Fruit fly (Drosophila melanogaster): ENCODE data around the gene CG4502.
A peak's percentile ranks its signal among the peaks of the same experiment; 100 is the strongest.

Gene CG4502

dm6 chr2L:7217059-7217458, 13.0 kb upstream of the CG4502 start:
- no peak for TF ChIP-seq CTCF (optimal IDR thresholded peaks at IDR 0.05)
- no peak for TF ChIP-seq CG8478 (optimal IDR thresholded peaks at IDR 0.05)

dm6 chr2L:7216272-7216671, 12.2 kb upstream of the CG4502 start:
- TF ChIP-seq CG8478 (optimal IDR thresholded peaks at IDR 0.05) = no peak
- TF ChIP-seq CTCF (optimal IDR thresholded peaks at IDR 0.05) = no peak

dm6 chr2L:7215657-7216056, 11.6 kb upstream of the CG4502 start:
- no peak for TF ChIP-seq CG8478 (optimal IDR thresholded peaks at IDR 0.05)
- TF ChIP-seq CTCF (optimal IDR thresholded peaks at IDR 0.05) = no peak

- no peak for TF ChIP-seq CG8478 (optimal IDR thresholded peaks at IDR 0.05)
- no peak for TF ChIP-seq CTCF (optimal IDR thresholded peaks at IDR 0.05)
Measured at dm6 chr2L:7214885-7215284, 10.8 kb upstream of the CG4502 start.

- TF ChIP-seq CG8478 (optimal IDR thresholded peaks at IDR 0.05) = no peak
- TF ChIP-seq CTCF (optimal IDR thresholded peaks at IDR 0.05) = no peak
Measured at dm6 chr2L:7213532-7213931, 9.5 kb upstream of the CG4502 start.

- no peak for TF ChIP-seq CTCF (optimal IDR thresholded peaks at IDR 0.05)
- TF ChIP-seq CG8478 (optimal IDR thresholded peaks at IDR 0.05) = no peak
Measured at dm6 chr2L:7207660-7208059, 3.6 kb upstream of the CG4502 start.

dm6 chr2L:7203411-7204171, 473 bp downstream of the CG4502 start:
- no peak for TF ChIP-seq CG8478 (optimal IDR thresholded peaks at IDR 0.05)
- no peak for TF ChIP-seq CTCF (optimal IDR thresholded peaks at IDR 0.05)

dm6 chr2L:7200168-7200567, 3.9 kb downstream of the CG4502 start:
- TF ChIP-seq CTCF (optimal IDR thresholded peaks at IDR 0.05) = no peak
- TF ChIP-seq CG8478 (optimal IDR thresholded peaks at IDR 0.05) = no peak

- no peak for TF ChIP-seq CG8478 (optimal IDR thresholded peaks at IDR 0.05)
- no peak for TF ChIP-seq CTCF (optimal IDR thresholded peaks at IDR 0.05)
Measured at dm6 chr2L:7199635-7200110, 4.4 kb downstream of the CG4502 start.

dm6 chr2L:7198618-7199017, 5.4 kb downstream of the CG4502 start:
- no peak for TF ChIP-seq CG8478 (optimal IDR thresholded peaks at IDR 0.05)
- no peak for TF ChIP-seq CTCF (optimal IDR thresholded peaks at IDR 0.05)

dm6 chr2L:7194351-7195037, 9.6 kb downstream of the CG4502 start, which contains the start of gene CG4497:
CG4497 (minus strand) TSS chr2L:7194588.
- TF ChIP-seq CTCF (optimal IDR thresholded peaks at IDR 0.05) (peak in 1 of 2 experiments; percentile 5), CG8478 (optimal IDR thresholded peaks at IDR 0.05) (no peak)

- TF ChIP-seq CG8478 (optimal IDR thresholded peaks at IDR 0.05) = no peak
- TF ChIP-seq CTCF (optimal IDR thresholded peaks at IDR 0.05) = no peak
Measured at dm6 chr2L:7189674-7190073, 14.4 kb downstream of the CG4502 start, which contains the start of gene CG4496. CG4496 (minus strand) TSS chr2L:7190010.

dm6 chr2L:7188530-7188996, 15.5 kb downstream of the CG4502 start:
- TF ChIP-seq CG8478 (optimal IDR thresholded peaks at IDR 0.05) = no peak
- no peak for TF ChIP-seq CTCF (optimal IDR thresholded peaks at IDR 0.05)

- no peak for TF ChIP-seq CG8478 (optimal IDR thresholded peaks at IDR 0.05)
- no peak for TF ChIP-seq CTCF (optimal IDR thresholded peaks at IDR 0.05)
Measured at dm6 chr2L:7187920-7188529, 16.0 kb downstream of the CG4502 start.

- no peak for TF ChIP-seq CG8478 (optimal IDR thresholded peaks at IDR 0.05)
Measured at dm6 chr2L:7181978-7182392, 22.1 kb downstream of the CG4502 start, which contains the start of gene MICU1. MICU1 (plus strand) TSS chr2L:7182234.

All from S2 (cell line).